Worm (Caenorhabditis elegans) whole organism, dauer: ENCODE data around the gene ins-21.

Experiments used
- unc-62 ChIP-seq: sonication (generic microtip); optimal IDR thresholded peaks from 2 replicates; lab custom pipeline; 2017; ENCODE audit warnings: missing biosample characterization, missing genetic modification reagents, missing genetic modification characterization

Gene ins-21

DNA sequence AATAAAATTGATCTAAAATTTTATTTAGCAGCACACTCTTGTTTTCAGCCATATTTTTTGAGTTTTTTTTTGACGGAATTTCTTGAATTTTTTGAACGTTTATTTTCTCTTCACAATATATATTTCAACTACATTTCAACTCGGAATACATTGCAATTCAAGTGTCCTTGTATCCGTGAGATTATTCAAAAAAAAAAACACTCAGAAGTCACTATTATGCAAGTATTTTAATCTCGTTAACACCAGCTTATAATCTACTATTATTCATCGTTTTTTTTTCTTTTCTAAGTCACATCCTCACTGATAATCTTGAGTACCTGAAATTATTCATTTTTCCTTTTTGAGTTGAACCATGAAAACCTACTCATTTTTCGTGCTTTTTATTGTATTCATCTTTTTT, at the start of gene ins-21:
Gene ins-21, plus strand, starts transcription at position 301 of the 400 bp plus-strand sequence.
- no peak for TF ChIP-seq unc-62 (GFP tag; lab: Kevin White, UChicago)

DNA sequence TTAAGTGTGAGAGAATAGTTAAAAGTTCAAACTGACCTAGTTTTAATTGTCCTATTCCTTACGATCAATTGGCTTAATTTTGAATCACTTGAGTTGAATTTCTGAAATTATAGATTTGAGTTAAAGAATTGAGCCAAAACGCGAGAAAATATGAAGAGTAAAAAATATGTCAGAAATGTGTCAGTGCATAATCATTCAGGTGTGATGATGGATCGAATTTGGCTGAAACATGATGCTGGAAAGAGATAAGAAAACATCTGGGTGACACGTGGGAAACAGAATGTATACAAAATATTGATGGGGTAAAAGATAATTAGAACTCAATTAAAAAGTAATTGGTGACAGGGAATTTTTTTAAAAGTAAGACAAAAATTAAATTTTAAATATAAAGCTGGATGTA, 49.8 kb upstream of the ins-21 start, which contains the start of gene R10E12.2:
Gene R10E12.2, minus strand, starts transcription at position 101 of the 400 bp plus-strand sequence.
- TF ChIP-seq unc-62 (GFP tag; lab: Kevin White, UChicago): no peak

DNA sequence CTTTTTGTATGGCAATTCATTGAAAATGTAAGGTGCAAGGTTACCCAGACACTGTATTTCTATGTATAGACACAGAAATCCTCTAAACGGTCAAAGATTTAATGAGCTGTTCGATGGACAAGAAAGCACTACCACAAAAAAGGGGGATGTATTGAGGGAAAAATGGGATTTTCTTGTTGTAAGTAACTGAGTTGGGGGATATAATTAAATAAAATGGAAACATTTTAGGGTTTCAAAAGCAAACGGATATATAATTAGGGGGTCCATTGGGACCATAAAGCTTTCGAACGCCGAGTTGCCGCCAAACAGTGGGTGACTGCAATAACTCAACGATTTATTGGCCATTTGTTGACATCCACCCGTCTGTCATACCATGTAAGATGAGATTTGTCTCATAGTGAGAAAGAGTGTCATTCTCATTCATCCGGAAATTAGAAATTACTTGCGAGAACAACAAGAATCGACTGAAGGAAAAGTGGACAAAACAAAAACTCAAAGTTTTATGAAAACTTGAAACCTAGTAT, 41.4 kb upstream of the ins-21 start:
- no peak for TF ChIP-seq unc-62 (GFP tag; lab: Kevin White, UChicago)

DNA sequence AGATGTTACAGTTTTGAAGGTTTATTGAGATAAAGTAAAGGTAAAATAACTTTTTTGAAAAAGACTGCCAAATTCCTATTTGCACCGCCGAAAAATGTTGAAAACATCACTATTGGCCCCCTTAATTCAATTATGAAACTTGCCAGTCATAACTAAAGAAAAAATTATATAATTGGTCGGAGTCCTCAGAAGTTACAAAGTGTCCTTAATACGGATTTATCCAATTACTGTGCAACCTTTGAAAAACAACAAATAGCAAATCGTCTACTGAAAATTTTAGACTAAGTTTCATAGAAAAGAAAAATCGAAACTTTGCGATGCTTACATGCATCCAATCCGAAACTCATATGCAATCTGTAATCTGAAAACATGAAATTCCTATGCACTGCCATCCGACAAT, 38.9 kb upstream of the ins-21 start:
- TF ChIP-seq unc-62 (GFP tag; lab: Kevin White, UChicago): no peak

DNA sequence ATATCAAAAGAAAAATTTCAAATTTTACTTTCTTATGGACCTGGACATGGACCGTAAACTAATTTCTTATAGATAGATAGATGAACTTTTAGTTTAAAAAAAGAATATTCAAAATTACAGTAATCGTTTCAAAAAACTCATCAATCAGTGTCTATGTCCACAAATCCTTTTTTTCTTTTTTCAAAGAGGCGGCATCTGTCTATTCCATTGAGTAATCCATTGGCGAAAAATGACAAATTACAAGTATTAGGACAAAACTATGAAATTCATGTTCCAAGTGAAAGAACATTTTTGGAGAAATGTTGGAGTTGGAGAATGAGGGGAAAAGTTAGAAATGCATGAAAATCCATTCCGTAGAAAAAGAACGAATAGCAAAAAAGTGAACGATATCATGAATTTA, 38.0 kb upstream of the ins-21 start:
- no peak for TF ChIP-seq unc-62 (GFP tag; lab: Kevin White, UChicago)

DNA sequence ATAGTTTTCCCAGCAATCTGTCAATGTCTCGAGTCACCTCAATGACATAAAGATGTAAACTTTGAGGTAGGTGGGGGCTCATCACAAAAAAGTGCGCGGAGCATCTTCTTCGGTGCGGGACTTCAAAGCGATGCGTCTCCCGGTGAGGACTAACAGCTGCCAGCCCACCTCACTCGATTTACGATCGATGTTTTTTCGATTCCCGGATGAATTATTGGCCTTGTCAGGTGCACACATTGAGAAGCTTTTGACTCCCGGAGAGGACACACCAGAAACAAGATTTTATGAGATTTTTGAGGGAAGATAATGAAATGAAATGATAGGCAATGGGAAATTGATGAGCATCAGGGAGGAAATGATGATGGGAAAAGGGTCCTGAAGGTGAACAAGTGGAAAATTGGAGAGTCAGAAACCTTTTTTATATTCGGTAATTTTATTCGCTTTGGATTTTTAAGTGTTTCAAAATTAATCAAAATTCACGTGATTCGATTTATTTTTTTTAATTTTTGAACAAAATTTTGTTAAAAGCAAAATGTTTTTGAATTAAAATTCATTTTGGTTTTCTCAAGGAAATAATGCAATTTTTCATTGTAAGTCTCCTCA, 36.6 kb upstream of the ins-21 start, which contains the start of gene C05B5.12:
Gene C05B5.12, plus strand, starts transcription at position 553 of the 603 bp plus-strand sequence.
- TF ChIP-seq unc-62 (GFP tag; lab: Kevin White, UChicago): no peak

DNA sequence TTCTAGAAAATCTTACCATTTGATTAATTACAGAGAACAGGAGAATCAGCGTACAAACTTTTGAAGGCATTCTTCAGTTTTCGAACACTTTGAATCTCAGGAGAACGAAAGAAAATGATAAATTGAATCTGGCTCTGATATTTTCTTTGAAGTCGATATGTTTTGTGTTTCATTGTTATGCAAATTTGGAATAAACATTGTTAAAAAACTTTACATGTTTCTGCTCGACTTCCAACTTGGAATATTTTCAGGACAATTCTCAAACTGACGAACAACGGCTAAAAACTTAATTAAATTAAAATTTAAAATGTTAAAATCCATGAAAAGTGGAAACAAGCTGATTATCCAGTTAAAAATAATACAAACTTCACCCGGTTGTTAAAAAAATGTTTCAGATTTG, 35.2 kb upstream of the ins-21 start, which contains the start of gene C05B5.1:
Gene C05B5.1, minus strand, starts transcription at position 101 of the 400 bp plus-strand sequence.
- TF ChIP-seq unc-62 (GFP tag; lab: Kevin White, UChicago): no peak

DNA sequence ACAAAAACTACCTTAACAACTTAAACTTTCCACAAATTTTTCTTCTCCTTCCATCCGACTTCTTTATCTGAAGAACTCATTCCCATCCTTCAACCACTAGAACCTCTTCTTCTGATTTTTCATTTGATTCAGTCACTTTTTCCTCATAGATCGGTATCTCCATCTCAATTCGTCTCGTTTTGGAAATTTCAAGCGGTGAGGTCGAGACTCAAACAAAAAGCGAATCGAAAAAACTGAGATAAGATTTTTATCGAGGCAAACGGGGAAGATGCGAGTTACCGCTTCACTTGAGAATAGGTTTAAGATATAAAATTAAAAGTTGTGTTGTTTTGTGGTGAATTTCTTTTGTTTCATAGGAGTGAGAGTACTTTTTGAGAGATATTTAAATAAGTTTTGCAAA, 32.2 kb upstream of the ins-21 start:
- no peak for TF ChIP-seq unc-62 (GFP tag; lab: Kevin White, UChicago)

DNA sequence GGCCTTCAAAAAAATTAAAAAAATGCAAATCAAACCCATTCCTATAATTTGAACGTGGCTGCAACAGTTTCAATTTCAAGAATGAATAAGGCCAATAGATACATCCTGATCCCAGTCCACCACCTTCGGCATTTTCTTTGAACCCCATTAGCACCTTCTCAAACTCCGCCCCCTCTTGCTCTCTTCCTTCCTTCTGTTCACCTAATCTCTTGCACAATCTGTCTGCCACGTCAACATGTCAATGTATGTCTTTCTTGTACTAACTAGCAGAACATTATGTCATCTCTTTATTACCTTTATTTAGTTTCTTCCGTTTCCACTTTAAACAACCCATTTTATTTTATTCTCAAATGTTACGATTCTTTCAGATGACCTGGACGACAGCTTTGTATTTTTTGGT, 30.0 kb upstream of the ins-21 start, which contains the start of gene C05B5.4:
Gene C05B5.4, plus strand, starts transcription at position 351 of the 400 bp plus-strand sequence.
- TF ChIP-seq unc-62 (GFP tag; lab: Kevin White, UChicago): no peak

DNA sequence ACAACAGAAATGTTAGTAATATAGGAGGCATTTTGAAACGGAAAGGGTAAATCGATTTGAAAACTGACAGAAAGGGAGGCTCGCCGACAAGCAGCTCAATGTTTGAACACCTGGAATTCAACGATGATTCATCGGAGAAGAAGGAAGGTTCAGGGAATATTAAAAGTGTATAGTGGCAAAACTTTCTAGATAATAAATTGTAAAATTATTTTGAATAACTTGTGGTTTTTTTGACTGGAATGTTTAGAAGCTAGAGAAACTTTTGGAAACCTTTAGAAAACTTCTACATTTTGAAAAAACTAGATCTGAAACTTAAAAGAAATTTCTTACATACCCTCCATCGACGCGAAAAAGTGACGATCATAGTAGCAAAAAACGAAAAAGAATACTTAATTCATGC, 25.7 kb upstream of the ins-21 start, which contains the start of gene pqn-8:
Gene pqn-8, minus strand, starts transcription at position 101 of the 400 bp plus-strand sequence.
- no peak for TF ChIP-seq unc-62 (GFP tag; lab: Kevin White, UChicago)

DNA sequence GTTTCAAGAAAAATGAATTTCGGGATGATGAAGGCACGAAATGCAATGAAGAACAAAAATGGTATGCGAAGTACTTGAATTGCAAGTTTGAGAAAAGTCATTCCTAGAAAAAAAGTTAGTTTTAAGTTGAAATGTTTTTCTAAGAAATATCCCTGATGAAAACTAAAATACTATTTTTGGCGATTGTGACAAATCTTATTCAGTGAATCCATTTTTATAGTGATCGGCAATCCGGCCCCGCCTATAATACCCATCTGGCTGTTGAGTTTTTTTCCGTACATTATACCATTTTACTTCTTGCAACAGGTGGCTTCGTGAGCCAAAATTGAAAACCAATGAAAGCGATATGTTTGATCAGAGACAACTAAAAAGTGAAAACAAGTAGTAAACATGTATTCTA, 24.3 kb upstream of the ins-21 start, which contains the start of gene C05B5.17:
Gene C05B5.17, minus strand, starts transcription at position 101 of the 400 bp plus-strand sequence.
- TF ChIP-seq unc-62 (GFP tag; lab: Kevin White, UChicago): no peak

DNA sequence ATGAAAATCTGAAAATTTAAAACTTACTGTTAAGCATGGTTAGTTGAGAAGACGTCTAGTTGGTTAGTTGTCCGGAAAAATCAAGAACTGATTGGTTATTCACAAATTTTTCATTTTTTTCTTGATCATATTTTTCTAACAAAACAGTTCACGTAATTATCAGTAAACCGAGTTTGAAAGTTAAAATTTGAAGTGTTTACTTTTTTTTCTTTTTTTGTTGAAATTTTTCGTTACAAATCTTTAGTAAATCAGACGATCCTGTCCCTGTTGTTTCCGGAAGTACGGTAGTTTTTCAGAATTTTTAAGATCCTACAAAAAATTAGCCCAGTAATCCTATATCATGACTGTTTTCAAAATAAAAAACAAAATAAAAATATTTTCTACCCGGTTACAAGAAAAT, 23.1 kb upstream of the ins-21 start, which contains the start of gene C05B5.2:
Gene C05B5.2, minus strand, starts transcription at position 101 of the 400 bp plus-strand sequence.
- no peak for TF ChIP-seq unc-62 (GFP tag; lab: Kevin White, UChicago)

DNA sequence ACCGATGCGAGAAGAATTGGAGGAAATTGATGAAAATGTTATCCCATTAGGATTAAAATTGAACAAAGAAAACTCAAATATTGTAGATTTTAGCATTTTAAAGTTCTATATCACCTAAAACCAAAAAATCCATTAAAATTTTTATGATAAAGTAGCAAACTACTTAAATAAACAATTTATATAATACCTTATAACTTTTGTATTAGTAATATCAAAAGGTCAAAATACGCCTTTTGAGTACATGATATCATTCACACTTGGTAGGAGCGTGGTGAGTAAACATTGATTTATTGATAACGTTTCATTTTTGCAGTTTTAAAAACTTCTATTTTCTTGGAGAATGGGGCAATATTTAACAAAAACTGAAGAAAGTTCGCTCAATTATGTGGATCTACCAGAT, 22.5 kb upstream of the ins-21 start, which contains the start of gene C05B5.5:
Gene C05B5.5, plus strand, starts transcription at position 301 of the 400 bp plus-strand sequence.
- no peak for TF ChIP-seq unc-62 (GFP tag; lab: Kevin White, UChicago)

DNA sequence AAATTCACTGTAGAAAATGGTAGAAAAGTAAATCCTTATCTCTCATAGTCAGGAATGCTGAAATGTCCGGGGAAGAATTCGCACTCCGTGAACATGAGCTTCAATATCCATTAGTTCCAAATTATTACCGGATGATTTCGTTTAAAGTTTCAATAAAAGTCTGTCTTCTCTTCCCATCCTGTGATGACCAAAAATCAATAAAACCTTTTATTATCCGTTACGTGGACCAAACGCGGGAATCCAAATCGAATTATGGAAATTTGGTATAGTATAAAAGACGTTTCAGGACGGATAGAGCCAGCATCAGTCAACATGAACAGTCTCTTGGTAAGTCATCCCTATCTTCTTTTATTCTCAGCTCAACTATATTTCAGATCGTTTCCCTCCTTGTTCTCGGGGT, 19.3 kb upstream of the ins-21 start, which contains the start of gene C05B5.11:
Gene C05B5.11, plus strand, starts transcription at position 301 of the 400 bp plus-strand sequence.
- TF ChIP-seq unc-62 (GFP tag; lab: Kevin White, UChicago): no peak

DNA sequence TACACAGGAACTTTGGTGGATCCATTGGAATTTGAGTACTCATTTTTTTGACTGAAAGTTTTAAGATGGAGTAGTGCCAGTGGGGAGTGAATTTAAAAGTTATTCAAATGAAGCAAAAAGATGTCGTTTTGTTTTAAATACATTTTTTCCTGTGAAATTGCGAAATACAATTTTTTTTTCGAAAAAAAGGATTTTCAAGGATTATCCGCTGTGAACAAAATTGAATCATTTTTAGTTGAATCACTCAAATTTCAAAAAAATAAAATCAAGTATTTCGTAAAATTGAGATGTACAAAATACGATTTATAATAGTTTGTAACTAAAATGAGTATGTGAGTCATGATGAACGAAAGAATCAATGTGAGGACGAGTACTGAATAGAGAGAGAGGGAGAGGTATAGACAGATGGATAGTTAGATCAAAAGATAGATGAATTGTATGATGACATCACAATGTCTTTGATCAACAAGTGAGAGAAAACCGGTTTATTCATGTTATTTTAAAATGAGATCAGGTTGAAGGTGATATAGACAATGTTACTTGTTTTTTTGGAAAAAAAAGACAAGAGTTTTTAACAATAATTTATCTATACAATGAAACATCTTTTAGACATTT, 16.7 kb upstream of the ins-21 start, which contains the start of gene C05B5.8:
Gene C05B5.8, minus strand, starts transcription at position 51 of the 615 bp plus-strand sequence.
- TF ChIP-seq unc-62 (GFP tag; lab: Kevin White, UChicago): no peak

DNA sequence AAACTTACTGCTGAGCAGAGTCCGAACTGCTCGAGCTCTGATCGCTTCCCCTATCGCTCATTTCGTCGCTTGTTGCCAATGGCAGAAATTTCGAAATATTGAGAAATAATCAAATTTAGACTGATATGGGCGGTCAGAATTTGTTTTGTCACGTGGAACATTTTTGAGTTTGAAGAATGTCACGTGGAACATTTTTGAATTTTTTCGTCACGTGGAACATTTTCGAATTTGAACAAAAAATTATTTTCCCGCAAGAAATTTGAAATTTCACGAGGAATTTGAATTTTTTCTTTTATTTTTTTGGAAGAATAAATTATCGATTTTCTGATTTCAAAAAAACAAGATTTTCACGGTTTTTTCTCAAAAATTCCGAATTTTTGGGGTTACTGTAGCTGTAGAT, 13.4 kb upstream of the ins-21 start, which contains the start of gene fbxa-155:
Gene fbxa-155, minus strand, starts transcription at position 101 of the 400 bp plus-strand sequence.
- no peak for TF ChIP-seq unc-62 (GFP tag; lab: Kevin White, UChicago)
